Fruit fly (Drosophila melanogaster): ENCODE results near the gene Pex23.

The Pex23 gene

dm6 chr3L:20313469-20313868 lies 11.5 kb upstream of the Pex23 start, which contains the start of gene alphaSnap (continued):
- TF ChIP-seq kay (GFP tag; optimal IDR thresholded peaks at IDR 0.05) (peak; percentile 76), nerfin-1 (tag; optimal IDR thresholded peaks at IDR 0.05) (peak; percentile 25), CG9932 (GFP tag; IDR thresholded peaks at IDR 0.05) (peak; percentile 43; the same call in 1 of the 2 replicates), insv (GFP tag; optimal IDR thresholded peaks at IDR 0.05) (peak in 1 of 2 experiments; percentile 49), caup (GFP tag; optimal IDR thresholded peaks at IDR 0.05; ENCODE audit: severe bottlenecking) (peak; percentile 50), Dll (GFP tag; IDR thresholded peaks at IDR 0.05; ENCODE audit: partially characterized antibody) (0 out of 4 replicates have a peak, but pooled peaks have one; percentile 25), Xbp1 (GFP tag; optimal IDR thresholded peaks at IDR 0.05) (peak; percentile 54), her (GFP tag; optimal IDR thresholded peaks at IDR 0.05) (peak; percentile 20), HmgZ (tag; optimal IDR thresholded peaks at IDR 0.05) (peak; percentile 80), H15 (GFP tag; IDR thresholded peaks at IDR 0.05) (0 out of 3 replicates have a peak, but pooled peaks have one; percentile 30), CG1792 (GFP tag; optimal IDR thresholded peaks at IDR 0.05) (no peak), Optix (GFP tag; IDR thresholded peaks at IDR 0.05) (0 out of 3 replicates have a peak, but pooled peaks have one; percentile 6), Hey (tag; optimal IDR thresholded peaks at IDR 0.05) (no peak), Lim3 (GFP tag; IDR thresholded peaks at IDR 0.05) (no peak), Drgx (GFP tag; IDR thresholded peaks at IDR 0.05) (no peak), CG1647 (GFP tag; optimal IDR thresholded peaks at IDR 0.05) (peak; percentile 14), ERR (GFP tag; optimal IDR thresholded peaks at IDR 0.05) (peak; percentile 30), shn (GFP tag; optimal IDR thresholded peaks at IDR 0.05) (peak; percentile 17), Bgb (GFP tag; IDR thresholded peaks at IDR 0.05; ENCODE audit: partially characterized antibody) (peak; percentile 45; the same call in 1 of the 2 replicates), CG13775 (GFP tag; optimal IDR thresholded peaks at IDR 0.05) (peak; percentile 30), oc (tag; optimal IDR thresholded peaks at IDR 0.05) (no peak), ems (GFP tag; optimal IDR thresholded peaks at IDR 0.05) (peak; percentile 26), CG10267 (tag; optimal IDR thresholded peaks at IDR 0.05) (peak; percentile 98), pzg (GFP tag; optimal IDR thresholded peaks at IDR 0.05) (peak; percentile 91), Pdp1 (GFP tag; optimal IDR thresholded peaks at IDR 0.05) (peak in 1 of 2 experiments; percentile 55), CG13894 (tag; optimal IDR thresholded peaks at IDR 0.05) (peak; percentile 0), lilli (GFP tag; optimal IDR thresholded peaks at IDR 0.05) (peak; percentile 38), CG2120 (GFP tag; optimal IDR thresholded peaks at IDR 0.05) (peak; percentile 50), Hr51 (GFP tag; optimal IDR thresholded peaks at IDR 0.05) (peak in 1 of 2 experiments; percentile 9), Mes4 (GFP tag; optimal IDR thresholded peaks at IDR 0.05) (no peak), BEAF-32 (GFP tag; optimal IDR thresholded peaks at IDR 0.05) (peak; percentile 60), CG9609 (GFP tag; optimal IDR thresholded peaks at IDR 0.05) (peak; percentile 41), Trl (optimal IDR thresholded peaks at IDR 0.05) (no peak), Trl (GFP tag; optimal IDR thresholded peaks at IDR 0.05) (peak; percentile 36), Xrp1 (GFP tag; IDR thresholded peaks at IDR 0.05) (peak; percentile 34; the same call in 1 of the 2 replicates), CG7372 (GFP tag; IDR thresholded peaks at IDR 0.05) (no peak), CG10147 (GFP tag; optimal IDR thresholded peaks at IDR 0.05) (no peak), CG3407 (GFP tag; optimal IDR thresholded peaks at IDR 0.05) (peak; percentile 38), slbo (GFP tag; IDR thresholded peaks at IDR 0.05) (peak; percentile 49), Sin3A (optimal IDR thresholded peaks at IDR 0.05) (peak; percentile 45), row (GFP tag; IDR thresholded peaks at IDR 0.05) (peak; percentile 34; the same call in 1 of the 3 replicates), ab (GFP tag; optimal IDR thresholded peaks at IDR 0.05) (no peak), Doc3 (GFP tag; IDR thresholded peaks at IDR 0.05; ENCODE audit: partially characterized antibody) (0 out of 3 replicates have a peak, but pooled peaks have one; percentile 31), D19B (GFP tag; optimal IDR thresholded peaks at IDR 0.05) (no peak), CG11093 (GFP tag; IDR thresholded peaks at IDR 0.05) (no peak), CG32767 (GFP tag; IDR thresholded peaks at IDR 0.05) (0 out of 2 replicates have a peak, but pooled peaks have one; percentile 44), sob (GFP tag; IDR thresholded peaks at IDR 0.05) (peak; percentile 8; the same call in 1 of the 2 replicates), CG34422 (GFP tag; IDR thresholded peaks at IDR 0.05) (peak; percentile 32; the same call in 1 of the 3 replicates), CG30403 (GFP tag; optimal IDR thresholded peaks at IDR 0.05) (peak; percentile 18), CG15514 (GFP tag; optimal IDR thresholded peaks at IDR 0.05) (peak; percentile 74)
